Worm (Caenorhabditis elegans): ENCODE results near the gene akap-1.

DNA sequence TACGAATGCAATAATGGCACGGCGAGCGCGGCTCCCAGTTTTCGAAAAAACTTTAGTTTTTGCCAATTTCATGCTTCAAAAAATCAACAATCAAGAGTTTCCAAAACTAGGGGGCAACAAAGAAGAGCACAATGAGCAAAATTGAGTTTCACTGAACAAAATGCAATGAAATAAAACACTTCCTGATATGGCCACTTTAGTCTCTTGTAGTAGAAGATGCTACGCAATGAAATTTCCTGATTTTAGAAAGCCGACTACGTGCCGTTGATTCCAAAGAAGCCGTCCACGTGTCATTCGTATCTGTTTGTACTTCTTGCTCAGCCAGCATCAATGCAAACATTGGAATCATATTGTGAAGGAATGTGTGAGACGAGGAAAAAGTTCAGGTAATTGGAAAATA, 18.8 kb upstream of the akap-1 start:
- TF ChIP-seq lin-13 (GFP tag; optimal IDR thresholded peaks at IDR 0.05) (no peak), ama-1 (optimal IDR thresholded peaks at IDR 0.05) (no peak), skn-1 (tag; optimal IDR thresholded peaks at IDR 0.05) (no peak), unc-39 (tag; optimal IDR thresholded peaks at IDR 0.05) (no peak), C34F6.9 (tag; optimal IDR thresholded peaks at IDR 0.05) (no peak), dmd-4 (tag; optimal IDR thresholded peaks at IDR 0.05) (no peak), snpc-4 (tag; optimal IDR thresholded peaks at IDR 0.05) (no peak), mdl-1 (tag; optimal IDR thresholded peaks at IDR 0.05) (no peak), elt-1 (tag; optimal IDR thresholded peaks at IDR 0.05) (no peak), ceh-16 (tag; optimal IDR thresholded peaks at IDR 0.05) (no peak), lsy-2 (tag; optimal IDR thresholded peaks at IDR 0.05) (no peak), fos-1 (tag; optimal IDR thresholded peaks at IDR 0.05) (no peak), nhr-25 (tag; optimal IDR thresholded peaks at IDR 0.05) (no peak)
